Worm (Caenorhabditis elegans) whole organism, L1 larva: ENCODE measurements around the gene C16C8.14.
"Not testable (repeated sequence)": the region's sequence is repeated elsewhere in the genome, so short reads cannot be mapped to it uniquely, and the experiment has no call there.

Experiments
- C04F5.9 ChIP-seq: sonication (generic microtip); optimal IDR thresholded peaks from 2 replicates; lab custom pipeline; 2016; ENCODE audit warnings: missing genetic modification characterization, missing compliant biosample characterization
- C16A3.4 ChIP-seq: fragments of 150-350 bp; optimal IDR thresholded peaks from 2 replicates; lab custom pipeline; 2014; ENCODE audit warnings: missing biosample characterization, missing genetic modification characterization
- aly-2 ChIP-seq: fragments of 150-350 bp; optimal IDR thresholded peaks from 2 replicates; lab custom pipeline; 2014; ENCODE audit warnings: missing biosample characterization, missing genetic modification characterization
- ama-1 ChIP-seq: fragments of 150-350 bp; optimal IDR thresholded peaks from 2 replicates; lab custom pipeline; 2014
- blmp-1 ChIP-seq: fragments of 150-350 bp; optimal IDR thresholded peaks from 2 replicates; lab custom pipeline; 2014; ENCODE audit warnings: missing biosample characterization, missing genetic modification characterization
- ceh-8 ChIP-seq: fragments of 200-800 bp; sonication (Bioruptor generic); optimal IDR thresholded peaks from 2 replicates; lab custom pipeline; 2018; ENCODE audit warnings: mild to moderate bottlenecking, missing genetic modification characterization, moderate library complexity, missing compliant biosample characterization
- ceh-90 ChIP-seq: sonication (generic microtip); optimal IDR thresholded peaks from 2 replicates; lab custom pipeline; 2016; ENCODE audit warnings: missing genetic modification characterization, missing compliant biosample characterization
- dpl-1 ChIP-seq, 3 experiments: fragments of 150-350 bp in 2 of 3; sonication (generic microtip) in 1 of 3; optimal IDR thresholded peaks; 2 replicates each; lab custom pipeline; 2014 to 2017; ENCODE audit warnings: missing biosample characterization in 3 of 3, missing genetic modification characterization in 3 of 3, missing genetic modification reagents in 3 of 3
- efl-1 ChIP-seq, 4 experiments: fragments of 150-350 bp; optimal IDR thresholded peaks in 3 of 4; peaks in 1 of 4; 1 replicate in 1 of 4; 2 replicates in 3 of 4; lab custom pipeline; 2014; ENCODE audit warnings: missing biosample characterization in 2 of 4, missing genetic modification characterization in 2 of 4, missing genetic modification reagents in 2 of 4
- efl-3 ChIP-seq: fragments of 200-800 bp; sonication (Bioruptor generic); optimal IDR thresholded peaks from 2 replicates; lab custom pipeline; 2018; ENCODE audit warnings: mild to moderate bottlenecking, missing genetic modification characterization, missing compliant biosample characterization
- elt-2 ChIP-seq: sonication (generic microtip); optimal IDR thresholded peaks from 2 replicates; lab custom pipeline; 2016; ENCODE audit warnings: missing genetic modification characterization, mild to moderate bottlenecking, inconsistent platforms, missing compliant biosample characterization, missing genetic modification reagents
- elt-3 ChIP-seq, 6 experiments: fragments of 150-350 bp in 1 of 6; sonication (generic microtip); optimal IDR thresholded peaks; 2 replicates each; lab custom pipeline; 2017 to 2018; ENCODE audit warnings: missing biosample characterization in 6 of 6, missing genetic modification characterization in 6 of 6, inconsistent platforms in 1 of 6
- ets-5 ChIP-seq: fragments of 200-800 bp; sonication (Bioruptor generic); IDR thresholded peaks from 2 replicates; pipeline ENCODE4 v1.3.6; 2022; ENCODE audit warnings: missing genetic modification characterization, missing compliant biosample characterization
- fos-1 ChIP-seq: fragments of 150-350 bp; optimal IDR thresholded peaks from 2 replicates; lab custom pipeline; 2014; ENCODE audit warnings: missing biosample characterization, missing genetic modification characterization
- grh-1 ChIP-seq: fragments of 200-800 bp; sonication (Bioruptor generic); IDR thresholded peaks from 2 replicates; pipeline ENCODE4 v1.3.6; 2022; ENCODE audit warnings: missing genetic modification reagents, missing genetic modification characterization, missing compliant biosample characterization
- hlh-17 ChIP-seq: fragments of 200-800 bp; sonication (Bioruptor generic); optimal IDR thresholded peaks from 2 replicates; lab custom pipeline; 2018; ENCODE audit warnings: missing genetic modification characterization, mild to moderate bottlenecking, missing compliant biosample characterization, moderate library complexity, borderline replicate concordance
- hpl-2 ChIP-seq: fragments of 150-350 bp; optimal IDR thresholded peaks from 2 replicates; lab custom pipeline; 2014; ENCODE audit warnings: missing biosample characterization, missing genetic modification reagents, missing genetic modification characterization
- jun-1 ChIP-seq: fragments of 150-350 bp; optimal IDR thresholded peaks from 2 replicates; lab custom pipeline; 2014; ENCODE audit warnings: missing biosample characterization, missing genetic modification reagents, missing genetic modification characterization
- lin-13 ChIP-seq: fragments of 150-350 bp; optimal IDR thresholded peaks from 2 replicates; lab custom pipeline; 2014; ENCODE audit warnings: missing biosample characterization, missing genetic modification reagents, missing genetic modification characterization
- lin-14 ChIP-seq: fragments of 200-800 bp; sonication (Bioruptor generic); optimal IDR thresholded peaks from 2 replicates; lab custom pipeline; 2018; ENCODE audit warnings: mild to moderate bottlenecking, missing genetic modification characterization, moderate library complexity, missing compliant biosample characterization
- lin-35 ChIP-seq, 2 experiments: fragments of 150-350 bp; optimal IDR thresholded peaks; 2 replicates each; lab custom pipeline; 2014; ENCODE audit warnings: missing biosample characterization in 2 of 2, missing genetic modification characterization in 2 of 2, missing genetic modification reagents in 2 of 2
- lir-3 ChIP-seq: sonication (generic microtip); optimal IDR thresholded peaks from 2 replicates; lab custom pipeline; 2016; ENCODE audit warnings: mild to moderate bottlenecking, missing genetic modification characterization, moderate library complexity, missing compliant biosample characterization; ENCODE audit not compliant: poor library complexity
- lsy-2 ChIP-seq, 2 experiments: fragments of 150-350 bp; optimal IDR thresholded peaks; 2 replicates each; lab custom pipeline; 2014; ENCODE audit warnings: missing biosample characterization in 2 of 2, missing genetic modification characterization in 2 of 2
- mdl-1 ChIP-seq, 2 experiments: fragments of 150-350 bp; optimal IDR thresholded peaks; 2 replicates each; lab custom pipeline; 2014 to 2017; ENCODE audit warnings: missing biosample characterization in 2 of 2, missing genetic modification characterization in 2 of 2, inconsistent platforms in 1 of 2
- nhr-237 ChIP-seq: fragments of 150-350 bp; optimal IDR thresholded peaks from 2 replicates; lab custom pipeline; 2014; ENCODE audit warnings: missing biosample characterization, missing genetic modification characterization
- nhr-71 ChIP-seq: sonication (generic microtip); optimal IDR thresholded peaks from 2 replicates; lab custom pipeline; 2016; ENCODE audit warnings: mild to moderate bottlenecking, missing genetic modification characterization, moderate library complexity, missing compliant biosample characterization
- nhr-76 ChIP-seq: sonication (generic microtip); optimal IDR thresholded peaks from 2 replicates; lab custom pipeline; 2017; ENCODE audit warnings: missing biosample characterization, missing genetic modification characterization
- nhr-84 ChIP-seq: sonication (generic microtip); optimal IDR thresholded peaks from 2 replicates; lab custom pipeline; 2017; ENCODE audit warnings: missing biosample characterization, missing genetic modification characterization
- nhr-85 ChIP-seq: sonication (generic microtip); peaks from one replicate; lab custom pipeline; 2016; ENCODE audit warnings: missing genetic modification characterization, inconsistent platforms, missing compliant biosample characterization
- nhr-90 ChIP-seq: sonication (generic microtip); optimal IDR thresholded peaks from 2 replicates; lab custom pipeline; 2016; ENCODE audit warnings: mild to moderate bottlenecking, missing genetic modification characterization, missing compliant biosample characterization; ENCODE audit not compliant: poor library complexity
- pag-3 ChIP-seq: sonication (generic microtip); optimal IDR thresholded peaks from 2 replicates; lab custom pipeline; 2017; ENCODE audit warnings: missing genetic modification characterization, mild to moderate bottlenecking, missing compliant biosample characterization, antibody characterized with exemption, borderline replicate concordance; ENCODE audit not compliant: insufficient read depth
- sox-4 ChIP-seq: sonication (generic microtip); optimal IDR thresholded peaks from 2 replicates; lab custom pipeline; 2016; ENCODE audit warnings: missing genetic modification characterization, missing compliant biosample characterization
- sup-37 ChIP-seq: fragments of 200-800 bp; sonication (Bioruptor generic); optimal IDR thresholded peaks from 2 replicates; lab custom pipeline; 2018; ENCODE audit warnings: mild to moderate bottlenecking, missing genetic modification characterization, missing compliant biosample characterization
- tlp-1 ChIP-seq: fragments of 150-350 bp; optimal IDR thresholded peaks from 2 replicates; lab custom pipeline; 2014; ENCODE audit warnings: missing biosample characterization, missing genetic modification characterization
- unc-130 ChIP-seq: fragments of 150-350 bp; optimal IDR thresholded peaks from 2 replicates; lab custom pipeline; 2017; ENCODE audit warnings: missing biosample characterization, missing genetic modification characterization, inconsistent platforms
- unc-98 ChIP-seq: fragments of 200-800 bp; sonication (Bioruptor generic); IDR thresholded peaks from 2 replicates; pipeline ENCODE4 v1.3.6; 2022; ENCODE audit warnings: missing genetic modification characterization, missing compliant biosample characterization
- zip-4 ChIP-seq: fragments of 200-800 bp; sonication (Bioruptor generic); optimal IDR thresholded peaks from 2 replicates; lab custom pipeline; 2018; ENCODE audit warnings: mild to moderate bottlenecking, missing genetic modification characterization, moderate library complexity, missing compliant biosample characterization
- ztf-11 ChIP-seq, 2 experiments: sonication (generic microtip); optimal IDR thresholded peaks; 2 replicates each; lab custom pipeline; 2016 to 2017; ENCODE audit warnings: missing genetic modification characterization in 2 of 2, missing biosample characterization in 1 of 2, missing compliant biosample characterization in 1 of 2

Gene C16C8.14

ce11 chrII:3464580-3464979, 15.0 kb downstream of the C16C8.14 start, which contains the start of gene C16C8.10:
Gene C16C8.10, minus strand, starts transcription at chrII:3464680.
- TF ChIP-seq hpl-2 (GFP tag; lab: Kevin White, UChicago); nhr-90 (tag; lab: Kevin White, UChicago); hlh-17 (GFP tag; lab: Kevin White, UChicago): not testable (repeated sequence)

ce11 chrII:3470549-3470948, 20.9 kb downstream of the C16C8.14 start, which contains the start of gene Y49F6B.20:
Gene Y49F6B.20, minus strand, starts transcription at chrII:3470649.
- TF ChIP-seq zip-4 (GFP tag; lab: Kevin White, UChicago), result no peak
- TF ChIP-seq unc-130, result no peak
- no peak for TF ChIP-seq efl-3 (GFP tag; lab: Kevin White, UChicago)
- no peak for TF ChIP-seq sup-37 (GFP tag; lab: Kevin White, UChicago)
- no peak for TF ChIP-seq tlp-1
- no peak for TF ChIP-seq elt-2 (tag; lab: Kevin White, UChicago)
- no peak for TF ChIP-seq sox-4 (tag; lab: Kevin White, UChicago)

ce11 chrII:3471603-3472002, 22.0 kb downstream of the C16C8.14 start, which contains the start of gene Y49F6B.13:
Gene Y49F6B.13, minus strand, starts transcription at chrII:3471703.
- TF ChIP-seq pag-3 (tag; lab: Kevin White, UChicago) (no peak), efl-1 (optimal IDR thresholded peaks at IDR 0.05; lab: Kevin White, UChicago) (no peak), efl-1 (GFP tag; optimal IDR thresholded peaks at IDR 0.05 in 1 of 2; lab: Kevin White, UChicago) (peak in 1 of 2 experiments; percentile 47)

- no peak for TF ChIP-seq nhr-71 (tag; lab: Kevin White, UChicago)
- no peak for TF ChIP-seq jun-1 (tag; lab: Kevin White, UChicago)
- no peak for TF ChIP-seq ceh-8 (GFP tag; lab: Kevin White, UChicago)
- no peak for TF ChIP-seq grh-1
- no peak for TF ChIP-seq lin-13 (GFP tag; lab: Kevin White, UChicago)
- TF ChIP-seq tlp-1, result no peak
- no peak for TF ChIP-seq ceh-90 (tag; lab: Kevin White, UChicago)
- TF ChIP-seq blmp-1 (tag; lab: Kevin White, UChicago), result no peak
- no peak for TF ChIP-seq C16A3.4 (tag; lab: Kevin White, UChicago)
- no peak for TF ChIP-seq ztf-11 (tag; optimal IDR thresholded peaks at IDR 0.05; lab: Kevin White, UChicago)
- no peak for TF ChIP-seq efl-1 (optimal IDR thresholded peaks at IDR 0.05; lab: Kevin White, UChicago)
- no peak for TF ChIP-seq efl-1 (GFP tag; optimal IDR thresholded peaks at IDR 0.05 in 1 of 2; lab: Kevin White, UChicago)
- no peak for TF ChIP-seq pag-3 (tag; lab: Kevin White, UChicago)
- TF ChIP-seq elt-3 (tag; optimal IDR thresholded peaks at IDR 0.05; lab: Kevin White, UChicago), result no peak
- no peak for TF ChIP-seq nhr-84 (tag; lab: Kevin White, UChicago)
- TF ChIP-seq efl-3 (GFP tag; lab: Kevin White, UChicago), result no peak
- TF ChIP-seq unc-98 (GFP tag; lab: Robert Waterston, UW), result no peak
- TF ChIP-seq nhr-90 (tag; lab: Kevin White, UChicago), result no peak
- no peak for TF ChIP-seq fos-1 (tag; lab: Kevin White, UChicago)
- TF ChIP-seq hlh-17 (GFP tag; lab: Kevin White, UChicago), result no peak
These were observed 22.7 kb downstream of the C16C8.14 start, which contains the start of gene Y49F6B.12 for ce11 chrII:3472316-3472715. Gene Y49F6B.12, minus strand, starts transcription at chrII:3472416.

- TF ChIP-seq unc-98 (GFP tag; lab: Robert Waterston, UW), result no peak
- TF ChIP-seq dpl-1 (GFP tag; optimal IDR thresholded peaks at IDR 0.05; lab: Kevin White, UChicago), result no peak
- no peak for TF ChIP-seq unc-130
- no peak for TF ChIP-seq lir-3
- TF ChIP-seq nhr-237 (tag; lab: Kevin White, UChicago), result no peak
- no peak for TF ChIP-seq grh-1
- TF ChIP-seq ceh-90 (tag; lab: Kevin White, UChicago), result no peak
- no peak for TF ChIP-seq nhr-76
- TF ChIP-seq mdl-1 (tag; optimal IDR thresholded peaks at IDR 0.05; lab: Kevin White, UChicago), result no peak
- no peak for TF ChIP-seq sup-37 (GFP tag; lab: Kevin White, UChicago)
- no peak for TF ChIP-seq lin-35 (GFP tag; optimal IDR thresholded peaks at IDR 0.05; lab: Kevin White, UChicago)
- no peak for TF ChIP-seq nhr-85 (tag; lab: Kevin White, UChicago)
- no peak for TF ChIP-seq C04F5.9
- TF ChIP-seq lin-14 (GFP tag; lab: Kevin White, UChicago), result no peak
- no peak for TF ChIP-seq ama-1
- TF ChIP-seq aly-2, result no peak
- no peak for TF ChIP-seq ets-5
- TF ChIP-seq nhr-90 (tag; lab: Kevin White, UChicago), result no peak
- no peak for TF ChIP-seq lsy-2 (tag; optimal IDR thresholded peaks at IDR 0.05; lab: Kevin White, UChicago)
These were observed 23.2 kb downstream of the C16C8.14 start, which contains the start of gene Y49F6B.6 for ce11 chrII:3472817-3473216. Gene Y49F6B.6, plus strand, starts transcription at chrII:3473117.
